Worm (Caenorhabditis elegans): ENCODE results near the gene F09B12.7.

ce11 chrX:15069242-15069641 lies 25.6 kb downstream of the F09B12.7 start, which contains the start of gene mam-6:
- TF ChIP-seq ama-1 (optimal IDR thresholded peaks at IDR 0.05) = no peak
- no peak for TF ChIP-seq B0310.2 (tag; optimal IDR thresholded peaks at IDR 0.05)
